Worm (Caenorhabditis elegans) whole organism, young adult: ENCODE data around the gene srx-16.

ENCODE experiments used
- B0261.1 ChIP-seq: sonication (generic microtip); optimal IDR thresholded peaks from 2 replicates; lab custom pipeline; 2016; ENCODE audit warnings: mild to moderate bottlenecking, missing genetic modification characterization, moderate library complexity, missing compliant biosample characterization
- F23B12.7 ChIP-seq: sonication (generic microtip); optimal IDR thresholded peaks from 2 replicates; lab custom pipeline; 2017; ENCODE audit warnings: missing genetic modification characterization, mild to moderate bottlenecking, missing compliant biosample characterization, antibody characterized with exemption, moderate library complexity; ENCODE audit not compliant: insufficient read depth
- F55B11.4 ChIP-seq: sonication (generic microtip); optimal IDR thresholded peaks from 2 replicates; lab custom pipeline; 2016; ENCODE audit warnings: missing compliant biosample characterization, missing genetic modification characterization, borderline replicate concordance; ENCODE audit not compliant: insufficient read depth
- F57A8.1 ChIP-seq: fragments of 200-800 bp; sonication (Bioruptor generic); optimal IDR thresholded peaks from 2 replicates; lab custom pipeline; 2018; ENCODE audit warnings: mild to moderate bottlenecking, missing genetic modification characterization, moderate library complexity, missing compliant biosample characterization
- K11D2.4 ChIP-seq: fragments of 200-800 bp; sonication (Bioruptor generic); IDR thresholded peaks from 2 replicates; pipeline ENCODE4 v1.3.6; 2022; ENCODE audit warnings: missing genetic modification reagents, missing genetic modification characterization, missing compliant biosample characterization
- T26A5.8 ChIP-seq: sonication (generic microtip); optimal IDR thresholded peaks from 2 replicates; lab custom pipeline; 2016; ENCODE audit warnings: missing genetic modification characterization, missing compliant biosample characterization
- Y56A3A.18 ChIP-seq: fragments of 200-800 bp; sonication (Bioruptor generic); IDR thresholded peaks from 2 replicates; pipeline ENCODE4 v1.3.6; 2022; ENCODE audit warnings: missing genetic modification reagents, missing genetic modification characterization, missing compliant biosample characterization
- atf-7 ChIP-seq: sonication (generic microtip); optimal IDR thresholded peaks from 2 replicates; lab custom pipeline; 2017; ENCODE audit warnings: mild to moderate bottlenecking, missing genetic modification characterization, missing compliant biosample characterization
- attf-5 ChIP-seq: fragments of 200-800 bp; sonication (Bioruptor generic); optimal IDR thresholded peaks from 2 replicates; lab custom pipeline; 2018; ENCODE audit warnings: mild to moderate bottlenecking, missing genetic modification characterization, missing compliant biosample characterization
- bed-1 ChIP-seq: fragments of 200-800 bp; sonication (Bioruptor generic); IDR thresholded peaks from 2 replicates; pipeline ENCODE4 v1.3.6; 2022; ENCODE audit warnings: missing genetic modification reagents, missing genetic modification characterization, missing compliant biosample characterization
- cebp-1 ChIP-seq, 2 experiments: fragments of 200-800 bp in 1 of 2; sonication (Bioruptor generic) in 1 of 2; sonication (generic microtip) in 1 of 2; IDR thresholded peaks in 1 of 2; optimal IDR thresholded peaks in 1 of 2; 2 replicates each; pipeline versions ENCODE4 v1.3.6 to Lab custom; 2017 to 2022; ENCODE audit warnings: missing compliant biosample characterization in 2 of 2, missing genetic modification characterization in 2 of 2, mild to moderate bottlenecking in 1 of 2, missing genetic modification reagents in 1 of 2, moderate library complexity in 1 of 2
- cebp-2 ChIP-seq: fragments of 200-800 bp; sonication (Bioruptor generic); IDR thresholded peaks from 2 replicates; pipeline ENCODE4 v1.3.6; 2022; ENCODE audit warnings: missing genetic modification characterization, missing compliant biosample characterization
- ceh-58 ChIP-seq: fragments of 200-800 bp; sonication (Bioruptor generic); IDR thresholded peaks from 2 replicates; pipeline ENCODE4 v1.3.6; 2022; ENCODE audit warnings: missing genetic modification characterization, missing compliant biosample characterization
- dox-1 ChIP-seq: fragments of 200-800 bp; sonication (Bioruptor generic); IDR thresholded peaks from 2 replicates; pipeline ENCODE4 v1.3.6; 2022; ENCODE audit warnings: missing genetic modification reagents, missing genetic modification characterization, missing compliant biosample characterization
- dpff-1 ChIP-seq: sonication (generic microtip); optimal IDR thresholded peaks from 2 replicates; lab custom pipeline; 2017; ENCODE audit warnings: mild to moderate bottlenecking, missing genetic modification characterization, missing compliant biosample characterization
- efl-1 ChIP-seq: fragments of 150-350 bp; optimal IDR thresholded peaks from 2 replicates; lab custom pipeline; 2014; ENCODE audit warnings: missing biosample characterization, missing genetic modification reagents, missing genetic modification characterization
- egl-18 ChIP-seq: fragments of 200-800 bp; sonication (Bioruptor generic); IDR thresholded peaks from 2 replicates; pipeline ENCODE4 v1.3.6; 2022; ENCODE audit warnings: missing genetic modification reagents, missing genetic modification characterization, missing compliant biosample characterization
- ekl-4 ChIP-seq: fragments of 200-800 bp; sonication (Bioruptor generic); IDR thresholded peaks from 2 replicates; pipeline ENCODE4 v1.3.6; 2022; ENCODE audit warnings: missing genetic modification reagents, missing genetic modification characterization, missing compliant biosample characterization
- ets-4 ChIP-seq: fragments of 200-800 bp; sonication (Bioruptor generic); optimal IDR thresholded peaks from 2 replicates; lab custom pipeline; 2018; ENCODE audit warnings: mild to moderate bottlenecking, missing genetic modification characterization, missing compliant biosample characterization
- hlh-12 ChIP-seq: sonication (generic microtip); optimal IDR thresholded peaks from 2 replicates; lab custom pipeline; 2016; ENCODE audit warnings: missing genetic modification characterization, missing compliant biosample characterization
- hmg-1.2 ChIP-seq: fragments of 200-800 bp; sonication (Bioruptor generic); IDR thresholded peaks from 2 replicates; pipeline ENCODE4 v1.3.6; 2022; ENCODE audit warnings: missing genetic modification reagents, missing genetic modification characterization, missing compliant biosample characterization
- let-607 ChIP-seq, 2 experiments: fragments of 200-800 bp in 1 of 2; sonication (Bioruptor generic) in 1 of 2; sonication (generic microtip) in 1 of 2; optimal IDR thresholded peaks; 2 replicates each; lab custom pipeline; 2016 to 2018; ENCODE audit warnings: mild to moderate bottlenecking in 2 of 2, missing compliant biosample characterization in 2 of 2, missing genetic modification characterization in 2 of 2, moderate library complexity in 2 of 2, missing genotype in 1 of 2
- lin-35 ChIP-seq, 3 experiments: fragments of 150-350 bp in 2 of 3; sonication (generic microtip) in 1 of 3; optimal IDR thresholded peaks; 2 replicates each; lab custom pipeline; 2014 to 2018; ENCODE audit warnings: missing biosample characterization in 3 of 3, missing genetic modification characterization in 3 of 3, missing genetic modification reagents in 3 of 3
- lin-40 ChIP-seq: sonication (generic microtip); optimal IDR thresholded peaks from 2 replicates; lab custom pipeline; 2016; ENCODE audit warnings: missing genetic modification characterization, mild to moderate bottlenecking, missing compliant biosample characterization, missing genotype, missing genetic modification reagents
- lin-54 ChIP-seq: fragments of 200-800 bp; sonication (Bioruptor generic); optimal IDR thresholded peaks from 2 replicates; lab custom pipeline; 2018; ENCODE audit warnings: mild to moderate bottlenecking, missing genetic modification characterization, missing compliant biosample characterization
- lir-1 ChIP-seq: fragments of 200-800 bp; sonication (Bioruptor generic); conservative IDR thresholded peaks from 2 replicates; pipeline ENCODE4 v1.3.6; 2022; ENCODE audit warnings: missing genetic modification reagents, missing genetic modification characterization, missing compliant biosample characterization
- madf-10 ChIP-seq: sonication (generic microtip); optimal IDR thresholded peaks from 2 replicates; lab custom pipeline; 2016; ENCODE audit warnings: mild to moderate bottlenecking, missing genetic modification characterization, missing compliant biosample characterization
- mcd-1 ChIP-seq: fragments of 200-800 bp; sonication (Bioruptor generic); IDR thresholded peaks from 2 replicates; pipeline ENCODE4 v1.3.6; 2022; ENCODE audit warnings: missing genetic modification reagents, missing genetic modification characterization, missing compliant biosample characterization
- mes-4 ChIP-seq: sonication (generic microtip); optimal IDR thresholded peaks from 2 replicates; lab custom pipeline; 2016; ENCODE audit warnings: missing genotype, missing genetic modification characterization, missing compliant biosample characterization
- mxl-1 ChIP-seq: sonication (generic microtip); optimal IDR thresholded peaks from 2 replicates; lab custom pipeline; 2016; ENCODE audit warnings: missing genetic modification characterization, missing compliant biosample characterization
- nfyb-1 ChIP-seq: fragments of 200-800 bp; sonication (Bioruptor generic); IDR thresholded peaks from 2 replicates; pipeline ENCODE4 v1.3.6; 2022; ENCODE audit warnings: missing genetic modification reagents, missing genetic modification characterization, missing compliant biosample characterization
- nhr-120 ChIP-seq: fragments of 200-800 bp; sonication (Bioruptor generic); IDR thresholded peaks from 2 replicates; pipeline ENCODE4 v1.3.6; 2022; ENCODE audit warnings: missing genetic modification characterization, missing compliant biosample characterization
- pbrm-1 ChIP-seq: fragments of 200-800 bp; sonication (Bioruptor generic); IDR thresholded peaks from 2 replicates; pipeline ENCODE4 v1.3.6; 2022; ENCODE audit warnings: missing genetic modification reagents, missing genetic modification characterization, missing compliant biosample characterization
- rcor-1 ChIP-seq: fragments of 200-800 bp; sonication (Bioruptor generic); IDR thresholded peaks from 2 replicates; pipeline ENCODE4 v1.3.6; 2022; ENCODE audit warnings: missing genetic modification reagents, missing genetic modification characterization, missing compliant biosample characterization
- rec-8 ChIP-seq, 2 experiments: sonication (generic microtip); optimal IDR thresholded peaks; 2 replicates each; lab custom pipeline; 2016; ENCODE audit warnings: mild to moderate bottlenecking in 2 of 2, missing genetic modification characterization in 2 of 2, missing genetic modification reagents in 2 of 2, missing genotype in 2 of 2, missing biosample characterization in 1 of 2, missing compliant biosample characterization in 1 of 2, moderate library complexity in 1 of 2
- repo-1 ChIP-seq: sonication (generic microtip); optimal IDR thresholded peaks from 2 replicates; lab custom pipeline; 2017; ENCODE audit warnings: mild to moderate bottlenecking, missing genetic modification characterization, missing compliant biosample characterization
- rpc-1 ChIP-seq, 2 experiments: fragments of 150-350 bp in 1 of 2; sonication (generic microtip) in 1 of 2; optimal IDR thresholded peaks; 2 replicates each; lab custom pipeline; 2014 to 2018; ENCODE audit warnings: missing biosample characterization in 1 of 2, missing genetic modification characterization in 1 of 2, missing genetic modification reagents in 1 of 2, missing genotype in 1 of 2
- sea-2 ChIP-seq: fragments of 200-800 bp; sonication (Bioruptor generic); IDR thresholded peaks from 2 replicates; pipeline ENCODE4 v1.3.6; 2022; ENCODE audit warnings: missing genetic modification characterization, missing compliant biosample characterization
- tlf-1 ChIP-seq: fragments of 200-800 bp; sonication (Bioruptor generic); optimal IDR thresholded peaks from 2 replicates; lab custom pipeline; 2018; ENCODE audit warnings: mild to moderate bottlenecking, missing genetic modification characterization, missing compliant biosample characterization
- unc-130 ChIP-seq: sonication (generic microtip); optimal IDR thresholded peaks from 2 replicates; lab custom pipeline; 2016; ENCODE audit warnings: missing genetic modification reagents, missing genetic modification characterization, missing compliant biosample characterization
- ztf-22 ChIP-seq: fragments of 200-800 bp; sonication (Bioruptor generic); optimal IDR thresholded peaks from 2 replicates; lab custom pipeline; 2018; ENCODE audit warnings: mild to moderate bottlenecking, missing genetic modification characterization, moderate library complexity, missing compliant biosample characterization
- ztf-3 ChIP-seq: fragments of 200-800 bp; sonication (Bioruptor generic); optimal IDR thresholded peaks from 2 replicates; lab custom pipeline; 2018; ENCODE audit warnings: mild to moderate bottlenecking, missing genetic modification characterization, missing compliant biosample characterization

srx-16 gene

DNA sequence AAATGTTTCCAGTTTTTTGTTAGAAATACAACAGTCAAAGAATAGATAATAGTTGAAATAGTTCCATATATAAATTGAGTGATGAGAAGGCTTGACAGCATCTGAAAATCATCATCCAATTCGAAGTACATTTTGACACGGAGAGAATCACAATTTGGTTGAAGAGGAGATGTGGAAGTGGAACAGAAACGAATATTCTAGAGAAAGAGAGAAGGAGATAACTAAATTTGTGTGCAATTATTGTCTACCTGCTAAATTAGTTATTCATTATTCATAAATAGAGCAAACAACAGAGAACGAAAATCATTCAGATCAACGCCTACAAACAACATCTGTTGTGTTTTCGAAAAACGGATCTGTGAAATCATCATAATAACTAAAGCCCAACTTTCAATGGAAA lies 22.4 kb upstream of the srx-16 start, which contains the start of gene srg-31:
Gene srg-31, minus strand, starts transcription at position 101 of the 400 bp plus-strand sequence.
- TF ChIP-seq cebp-1 (GFP tag; IDR thresholded peaks at IDR 0.05; lab: Robert Waterston, UW) (no peak), cebp-1 (tag; optimal IDR thresholded peaks at IDR 0.05; lab: Kevin White, UChicago) (no peak), madf-10 (tag; lab: Kevin White, UChicago) (no peak), ets-4 (GFP tag; lab: Kevin White, UChicago) (no peak), ekl-4 (GFP tag; lab: Robert Waterston, UW) (no peak), sea-2 (GFP tag; lab: Robert Waterston, UW) (no peak), pbrm-1 (GFP tag; lab: Robert Waterston, UW) (no peak), lin-54 (GFP tag; lab: Kevin White, UChicago) (no peak), egl-18 (no peak), hlh-12 (no peak), lin-35 (GFP tag; optimal IDR thresholded peaks at IDR 0.05; lab: Kevin White, UChicago) (no peak), mxl-1 (tag; lab: Kevin White, UChicago) (no peak), repo-1 (tag; lab: Kevin White, UChicago) (no peak), lin-40 (tag; lab: Kevin White, UChicago) (no peak), attf-5 (no peak), cebp-2 (no peak)

- no peak for TF ChIP-seq rcor-1 (GFP tag; lab: Robert Waterston, UW)
- no peak for TF ChIP-seq mes-4 (tag; lab: Kevin White, UChicago)
- TF ChIP-seq nfyb-1 (GFP tag; lab: Robert Waterston, UW): no peak
- no peak for TF ChIP-seq bed-1 (GFP tag; lab: Robert Waterston, UW)
- TF ChIP-seq let-607 (tag; optimal IDR thresholded peaks at IDR 0.05; lab: Kevin White, UChicago): no peak
- TF ChIP-seq Y56A3A.18 (GFP tag; lab: Robert Waterston, UW): no peak
- no peak for TF ChIP-seq lir-1 (GFP tag; lab: Robert Waterston, UW)
- no peak for TF ChIP-seq dox-1 (GFP tag; lab: Robert Waterston, UW)
- no peak for TF ChIP-seq F23B12.7
- no peak for TF ChIP-seq K11D2.4 (GFP tag; lab: Robert Waterston, UW)
- TF ChIP-seq rec-8 (tag; optimal IDR thresholded peaks at IDR 0.05; lab: Kevin White, UChicago): no peak
- no peak for TF ChIP-seq unc-130 (GFP tag; lab: Kevin White, UChicago)
- TF ChIP-seq B0261.1: no peak
- TF ChIP-seq, all 124 proteins: peak for 0
These were observed 19.9 kb upstream of the srx-16 start, which contains the start of gene mec-1 for ce11 chrV:6956237-6956636. Gene mec-1, plus strand, starts transcription at chrV:6956537.

ce11 chrV:6969950-6970532 lies 6.1 kb upstream of the srx-16 start, which contains the start of gene ptr-15:
Gene ptr-15, minus strand, starts transcription at chrV:6970000.
- TF ChIP-seq rpc-1 (optimal IDR thresholded peaks at IDR 0.05; lab: Kevin White, UChicago) (no peak), rpc-1 (tag; optimal IDR thresholded peaks at IDR 0.05; lab: Kevin White, UChicago) (no peak), ceh-58 (0 out of 2 replicates have a peak, but pooled peaks have one; percentile 12)

DNA sequence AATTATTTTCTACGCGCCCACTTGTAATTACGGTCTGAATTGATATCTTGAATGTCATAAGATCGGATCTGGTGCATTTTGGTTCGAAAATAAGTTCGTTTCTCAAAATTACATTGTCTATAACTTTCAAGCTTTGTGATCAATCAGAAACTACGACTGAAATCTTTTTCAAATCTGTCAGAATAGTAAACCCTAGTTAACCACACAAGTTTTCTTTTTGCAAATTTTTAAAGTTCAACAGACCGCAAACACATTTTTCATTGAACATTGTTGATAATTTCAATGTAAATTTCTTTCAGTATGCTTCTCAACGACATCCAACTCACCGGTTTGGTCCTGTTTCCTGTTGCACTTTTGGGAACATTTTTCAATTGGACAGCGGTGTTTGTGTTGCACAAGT lies 4.6 kb upstream of the srx-16 start, which contains the start of gene srx-59:
Gene srx-59, plus strand, starts transcription at position 301 of the 400 bp plus-strand sequence.
- no peak for TF ChIP-seq dox-1 (GFP tag; lab: Robert Waterston, UW)
- no peak for TF ChIP-seq nhr-120 (GFP tag; lab: Robert Waterston, UW)
- TF ChIP-seq F55B11.4 (tag; lab: Kevin White, UChicago): no peak
- TF ChIP-seq mcd-1: no peak
- TF ChIP-seq mxl-1 (tag; lab: Kevin White, UChicago): no peak
- no peak for TF ChIP-seq dpff-1 (tag; lab: Kevin White, UChicago)
- no peak for TF ChIP-seq rec-8 (tag; optimal IDR thresholded peaks at IDR 0.05; lab: Kevin White, UChicago)
- no peak for TF ChIP-seq hmg-1.2 (GFP tag; lab: Robert Waterston, UW)
- TF ChIP-seq unc-130 (GFP tag; lab: Kevin White, UChicago): no peak
- TF ChIP-seq lin-54 (GFP tag; lab: Kevin White, UChicago): no peak
- TF ChIP-seq madf-10 (tag; lab: Kevin White, UChicago): no peak
- TF ChIP-seq atf-7 (tag; lab: Kevin White, UChicago): no peak
- TF ChIP-seq tlf-1 (GFP tag; lab: Kevin White, UChicago): no peak
- no peak for TF ChIP-seq ztf-3 (GFP tag; lab: Kevin White, UChicago)
- TF ChIP-seq efl-1 (GFP tag; lab: Kevin White, UChicago): no peak
- TF ChIP-seq nfyb-1 (GFP tag; lab: Robert Waterston, UW): no peak
- no peak for TF ChIP-seq ztf-22
- no peak for TF ChIP-seq T26A5.8 (tag; lab: Kevin White, UChicago)
- no peak for TF ChIP-seq F57A8.1 (GFP tag; lab: Kevin White, UChicago)
